Fruit fly (Drosophila melanogaster) whole organism: ENCODE measurements around the gene CG14341.

Experiments used
- CG8478 ChIP-seq: fragments of >200 bp; optimal IDR thresholded peaks from 2 replicates; lab custom pipeline; 2018; ENCODE audit warnings: inconsistent platforms
- Dll ChIP-seq: fragments of >200 bp; optimal IDR thresholded peaks from 2 replicates; lab custom pipeline; 2017
- pan ChIP-seq: fragments of >200 bp; optimal IDR thresholded peaks from 2 replicates; lab custom pipeline; 2017
- psq ChIP-seq: fragments of >200 bp; optimal IDR thresholded peaks from 2 replicates; lab custom pipeline; 2017
- usp ChIP-seq: fragments of >200 bp; optimal IDR thresholded peaks from 2 replicates; lab custom pipeline; 2017; ENCODE audit warnings: missing biosample characterization, missing genetic modification characterization, mixed read lengths

DNA sequence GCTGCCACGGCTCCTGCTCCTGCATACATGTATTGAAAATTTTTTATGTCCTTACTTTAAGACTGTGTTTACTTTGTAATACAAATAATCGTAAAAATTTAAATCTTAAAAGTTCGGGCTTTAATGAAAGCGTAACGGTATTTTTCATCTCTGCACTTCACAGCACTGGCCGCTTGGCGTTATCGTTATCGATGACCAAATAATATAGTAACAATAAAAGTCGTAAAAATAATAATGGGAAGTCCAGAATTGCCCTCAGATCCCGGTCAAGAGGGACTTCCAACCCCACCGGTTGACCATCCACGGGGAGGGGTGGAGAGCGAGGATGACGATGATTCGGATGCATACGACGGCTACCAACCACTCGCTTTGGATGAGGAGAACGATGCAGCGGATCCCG is at the start of gene CG14341:
- TF ChIP-seq psq (lab: Kevin White, UChicago) (no peak), Dll (no peak), usp (GFP tag; lab: Kevin White, UChicago) (no peak), pan (lab: Kevin White, UChicago) (no peak), CG8478 (lab: Kevin White, UChicago) (no peak)
